Fruit fly (Drosophila melanogaster) whole organism, embryonic: Measurements from ENCODE around the gene tomb.

Experiments used
- ATbp ChIP-seq: fragments of 200-800 bp; sonication (Bioruptor generic); optimal IDR thresholded peaks from 2 replicates; lab custom pipeline; 2017; ENCODE audit warnings: missing biosample characterization, mild to moderate bottlenecking, missing genetic modification characterization, missing genetic modification reagents
- BEAF-32 ChIP-seq: fragments of 200-800 bp; sonication (Bioruptor generic); optimal IDR thresholded peaks from 3 replicates; lab custom pipeline; 2017; ENCODE audit warnings: missing biosample characterization, missing genetic modification characterization, mild to moderate bottlenecking, moderate library complexity, missing genetic modification reagents
- Bgb ChIP-seq: fragments of 200-800 bp; sonication (Bioruptor generic); IDR thresholded peaks from 2 replicates; pipeline ENCODE4 v1.3.6; 2022; ENCODE audit warnings: missing biosample characterization, missing genetic modification characterization; ENCODE audit not compliant: partially characterized antibody
- Blimp-1 ChIP-seq: fragments of 200-800 bp; sonication (Bioruptor generic); optimal IDR thresholded peaks from 3 replicates; lab custom pipeline; 2018; ENCODE audit warnings: missing biosample characterization, missing genetic modification characterization, mild to moderate bottlenecking, moderate library complexity, missing genetic modification reagents
- CG10147 ChIP-seq: fragments of 200-800 bp; sonication (Bioruptor generic); optimal IDR thresholded peaks from 2 replicates; lab custom pipeline; 2019; ENCODE audit warnings: missing biosample characterization, mild to moderate bottlenecking, missing genetic modification characterization, moderate library complexity
- CG11695 ChIP-seq: fragments of 200-800 bp; sonication (Bioruptor generic); IDR thresholded peaks from 3 replicates; pipeline ENCODE4 v1.3.6; 2022; ENCODE audit warnings: missing biosample characterization, missing genetic modification characterization
- CG13287 ChIP-seq: fragments of 200-800 bp; sonication (Bioruptor generic); IDR thresholded peaks from 2 replicates; pipeline ENCODE4 v1.3.6; 2022; ENCODE audit warnings: missing biosample characterization, missing genetic modification characterization; ENCODE audit not compliant: partially characterized antibody
- CG14441 ChIP-seq: fragments of 200-800 bp; sonication (Bioruptor generic); IDR thresholded peaks from 2 replicates; pipeline ENCODE4 v1.3.6; 2022; ENCODE audit warnings: missing biosample characterization, missing genetic modification characterization
- CG14710 ChIP-seq: fragments of 200-800 bp; sonication (Bioruptor generic); optimal IDR thresholded peaks from 3 replicates; lab custom pipeline; 2019; ENCODE audit warnings: missing biosample characterization, mild to moderate bottlenecking, missing genetic modification characterization, moderate library complexity
- CG2116 ChIP-seq: fragments of 200-800 bp; sonication (Bioruptor generic); optimal IDR thresholded peaks from 3 replicates; lab custom pipeline; 2018; ENCODE audit warnings: missing biosample characterization, mild to moderate bottlenecking, missing genetic modification characterization
- CG33213 ChIP-seq: fragments of 200-800 bp; sonication (Bioruptor generic); optimal IDR thresholded peaks from 3 replicates; lab custom pipeline; 2016; ENCODE audit warnings: missing biosample characterization, missing genetic modification characterization
- CG34224 ChIP-seq: fragments of 200-800 bp; sonication (Bioruptor generic); IDR thresholded peaks from 3 replicates; pipeline ENCODE4 v1.3.6; 2022; ENCODE audit warnings: missing biosample characterization, missing genetic modification characterization; ENCODE audit not compliant: partially characterized antibody
- CG6765 ChIP-seq: fragments of 200-800 bp; sonication (Bioruptor generic); optimal IDR thresholded peaks from 3 replicates; lab custom pipeline; 2017; ENCODE audit warnings: missing biosample characterization, mild to moderate bottlenecking, missing genetic modification characterization
- CG6791 ChIP-seq: fragments of 200-800 bp; sonication (Bioruptor generic); IDR thresholded peaks from 3 replicates; pipeline ENCODE4 v1.3.6; 2022; ENCODE audit warnings: missing biosample characterization, missing genetic modification characterization; ENCODE audit not compliant: partially characterized antibody
- CG7928 ChIP-seq: fragments of 200-800 bp; sonication (Bioruptor generic); optimal IDR thresholded peaks from 2 replicates; lab custom pipeline; 2017; ENCODE audit warnings: missing biosample characterization, mild to moderate bottlenecking, missing genetic modification characterization
- CG7963 ChIP-seq: fragments of 200-800 bp; sonication (Bioruptor generic); IDR thresholded peaks from 3 replicates; pipeline ENCODE4 v1.3.6; 2022; ENCODE audit warnings: missing biosample characterization, missing genetic modification characterization; ENCODE audit not compliant: partially characterized antibody
- Dll ChIP-seq: fragments of 200-800 bp; sonication (Bioruptor generic); IDR thresholded peaks from 4 replicates; pipeline ENCODE4 v1.3.6; 2022; ENCODE audit warnings: missing biosample characterization, missing genetic modification characterization; ENCODE audit not compliant: partially characterized antibody
- Doc3 ChIP-seq: fragments of 200-800 bp; sonication (Bioruptor generic); IDR thresholded peaks from 3 replicates; pipeline ENCODE4 v1.3.6; 2022; ENCODE audit warnings: missing biosample characterization, missing genetic modification characterization; ENCODE audit not compliant: partially characterized antibody
- Dp ChIP-seq: fragments of 200-800 bp; sonication (Bioruptor generic); optimal IDR thresholded peaks from 2 replicates; lab custom pipeline; 2018; ENCODE audit warnings: missing biosample characterization, mild to moderate bottlenecking, missing genetic modification characterization, moderate library complexity
- E2f2 ChIP-seq: fragments of 200-800 bp; sonication (Bioruptor generic); IDR thresholded peaks from 2 replicates; pipeline ENCODE4 v1.3.6; 2022; ENCODE audit warnings: missing biosample characterization, missing genetic modification characterization
- HLH4C ChIP-seq: fragments of 200-800 bp; sonication (Bioruptor generic); IDR thresholded peaks from 3 replicates; pipeline ENCODE4 v1.3.6; 2022; ENCODE audit warnings: missing biosample characterization, missing genetic modification characterization; ENCODE audit not compliant: partially characterized antibody
- Hr3 ChIP-seq: fragments of 200-800 bp; sonication (Bioruptor generic); optimal IDR thresholded peaks from 3 replicates; lab custom pipeline; 2016; ENCODE audit warnings: missing biosample characterization, missing genetic modification characterization
- MBD-R2 ChIP-seq: fragments of 200-800 bp; sonication (Bioruptor generic); IDR thresholded peaks from 2 replicates; pipeline ENCODE4 v1.3.6; 2022; ENCODE audit warnings: missing biosample characterization, missing genetic modification characterization
- Pdp1 ChIP-seq, 2 experiments: fragments of 200-800 bp; sonication (Bioruptor generic); optimal IDR thresholded peaks; 3 replicates each; lab custom pipeline; 2016; ENCODE audit warnings: missing biosample characterization in 2 of 2, missing genetic modification characterization in 2 of 2, mild to moderate bottlenecking in 1 of 2, moderate library complexity in 1 of 2
- Scr ChIP-seq: fragments of 200-800 bp; sonication (Bioruptor generic); IDR thresholded peaks from 2 replicates; pipeline ENCODE4 v1.3.6; 2022; ENCODE audit warnings: missing biosample characterization, missing genetic modification characterization; ENCODE audit not compliant: partially characterized antibody
- Usf ChIP-seq: fragments of 200-800 bp; sonication (Bioruptor generic); optimal IDR thresholded peaks from 2 replicates; lab custom pipeline; 2017; ENCODE audit warnings: missing genotype, missing biosample characterization, missing genetic modification characterization
- ato ChIP-seq: fragments of 200-800 bp; sonication (Bioruptor generic); IDR thresholded peaks from 2 replicates; pipeline ENCODE4 v1.3.6; 2022; ENCODE audit warnings: missing biosample characterization, missing genetic modification characterization; ENCODE audit not compliant: partially characterized antibody
- bbx ChIP-seq: fragments of 200-800 bp; sonication (Bioruptor generic); IDR thresholded peaks from 2 replicates; pipeline ENCODE4 v1.3.6; 2022; ENCODE audit warnings: missing biosample characterization, missing genetic modification characterization; ENCODE audit not compliant: partially characterized antibody
- chinmo ChIP-seq: fragments of 200-800 bp; sonication (Bioruptor generic); IDR thresholded peaks from 4 replicates; pipeline ENCODE4 v1.3.6; 2022; ENCODE audit warnings: missing biosample characterization, missing genetic modification characterization; ENCODE audit not compliant: partially characterized antibody
- crp ChIP-seq, 2 experiments: fragments of 200-800 bp; sonication (Bioruptor generic); optimal IDR thresholded peaks; 2 replicates in 1 of 2; 3 replicates in 1 of 2; lab custom pipeline; 2017; ENCODE audit warnings: missing biosample characterization in 2 of 2, missing genetic modification characterization in 2 of 2, mild to moderate bottlenecking in 1 of 2, moderate library complexity in 1 of 2
- ham ChIP-seq: fragments of 200-800 bp; sonication (Bioruptor generic); IDR thresholded peaks from 2 replicates; pipeline ENCODE4 v1.3.6; 2022; ENCODE audit warnings: missing biosample characterization, missing genetic modification characterization
- hbn ChIP-seq: fragments of 200-800 bp; sonication (Bioruptor generic); IDR thresholded peaks from 2 replicates; pipeline ENCODE4 v1.3.6; 2022; ENCODE audit warnings: missing biosample characterization, missing genetic modification characterization; ENCODE audit not compliant: partially characterized antibody
- nerfin-2 ChIP-seq: fragments of 200-800 bp; sonication (Bioruptor generic); IDR thresholded peaks from 2 replicates; pipeline ENCODE4 v1.3.6; 2022; ENCODE audit warnings: missing biosample characterization, missing genetic modification characterization; ENCODE audit not compliant: partially characterized antibody
- pzg ChIP-seq: fragments of 200-800 bp; sonication (Bioruptor generic); optimal IDR thresholded peaks from 3 replicates; lab custom pipeline; 2018; ENCODE audit warnings: missing biosample characterization, mild to moderate bottlenecking, missing genetic modification characterization, moderate library complexity
- sna ChIP-seq: fragments of 200-800 bp; sonication (Bioruptor generic); IDR thresholded peaks from 2 replicates; pipeline ENCODE4 v1.3.6; 2022; ENCODE audit warnings: missing biosample characterization, missing genetic modification characterization; ENCODE audit not compliant: partially characterized antibody
- ssp ChIP-seq: fragments of 200-800 bp; sonication (Bioruptor generic); IDR thresholded peaks from 2 replicates; pipeline ENCODE4 v1.3.6; 2022; ENCODE audit warnings: missing biosample characterization, missing genetic modification characterization
- stwl ChIP-seq: fragments of 200-800 bp; sonication (Bioruptor generic); optimal IDR thresholded peaks from 3 replicates; lab custom pipeline; 2018; ENCODE audit warnings: missing biosample characterization, mild to moderate bottlenecking, missing genetic modification characterization, moderate library complexity
- tna ChIP-seq: fragments of 200-800 bp; sonication (Bioruptor generic); IDR thresholded peaks from 2 replicates; pipeline ENCODE4 v1.3.6; 2022; ENCODE audit warnings: missing biosample characterization, missing genetic modification characterization; ENCODE audit not compliant: partially characterized antibody
- unc-4 ChIP-seq: fragments of 200-800 bp; sonication (Bioruptor generic); IDR thresholded peaks from 2 replicates; pipeline ENCODE4 v1.3.6; 2022; ENCODE audit warnings: missing biosample characterization, missing genetic modification characterization; ENCODE audit not compliant: partially characterized antibody
- unpg ChIP-seq: fragments of 200-800 bp; sonication (Bioruptor generic); optimal IDR thresholded peaks from 3 replicates; lab custom pipeline; 2018; ENCODE audit warnings: missing biosample characterization, mild to moderate bottlenecking, missing genetic modification characterization, moderate library complexity
- vnd ChIP-seq: fragments of 200-800 bp; sonication (Bioruptor generic); IDR thresholded peaks from 3 replicates; pipeline ENCODE4 v1.3.6; 2022; ENCODE audit warnings: missing biosample characterization, missing genetic modification characterization; ENCODE audit not compliant: partially characterized antibody
- wor ChIP-seq: fragments of 200-800 bp; sonication (Bioruptor generic); IDR thresholded peaks from 2 replicates; pipeline ENCODE4 v1.3.6; 2022; ENCODE audit warnings: missing biosample characterization, missing genetic modification characterization
- zen ChIP-seq: fragments of 200-800 bp; sonication (Bioruptor generic); optimal IDR thresholded peaks from 3 replicates; lab custom pipeline; 2018; ENCODE audit warnings: missing biosample characterization, mild to moderate bottlenecking, missing genetic modification characterization, moderate library complexity

The tomb gene

DNA sequence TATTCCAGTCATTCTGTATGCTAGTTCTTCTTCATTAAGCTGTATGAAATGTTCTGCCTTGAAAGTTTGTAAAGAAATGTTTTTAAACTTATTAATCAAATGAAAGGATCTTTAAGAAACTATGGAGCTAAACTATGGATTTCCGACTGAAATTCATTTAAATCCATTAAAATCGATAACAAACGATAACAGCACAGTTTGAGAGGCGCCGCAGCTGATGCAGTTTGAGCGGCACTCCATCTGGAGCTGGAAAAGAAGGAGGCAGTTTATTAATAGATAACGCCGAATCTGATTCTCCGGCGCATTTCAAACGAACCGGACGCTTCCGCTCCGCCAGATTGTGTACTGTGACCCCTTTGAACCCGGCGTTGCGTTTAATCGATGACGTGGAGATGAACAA lies 8.7 kb downstream of the tomb start, which contains the start of gene CG31915 (continued):
- TF ChIP-seq vnd (GFP tag; lab: Robert Waterston, UW) = peak; percentile 73; the same call in 2 of the 3 replicates

DNA sequence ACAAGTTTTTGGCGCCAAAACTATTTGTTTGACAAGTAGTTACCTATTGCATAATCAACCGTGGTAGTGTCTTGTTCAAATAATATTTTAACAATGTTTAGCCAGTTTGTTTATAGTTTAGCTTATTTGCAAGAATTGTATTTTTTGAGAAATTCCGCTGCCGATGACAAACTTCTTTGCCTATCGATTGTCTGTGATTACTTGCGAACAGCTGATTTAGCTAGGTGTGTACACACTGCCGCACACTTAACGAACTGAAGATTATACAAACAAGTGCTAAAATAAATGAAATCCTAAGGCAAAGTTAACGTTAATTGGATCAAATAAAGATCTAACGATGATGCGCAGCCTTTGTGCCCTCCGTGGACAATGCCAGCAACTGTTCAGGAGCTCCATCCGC lies 9.8 kb downstream of the tomb start, which contains the start of gene Cox11:
TSS of gene Cox11 (plus strand) at position 220 of the 400 bp plus-strand sequence.
- no peak for TF ChIP-seq Blimp-1 (GFP tag; lab: Kevin White, UChicago)
- TF ChIP-seq ato (GFP tag; lab: Robert Waterston, UW) = 0 out of 2 replicates have a peak, but pooled peaks have one; percentile 21
- TF ChIP-seq Pdp1 (GFP tag; optimal IDR thresholded peaks at IDR 0.05; lab: Kevin White, UChicago) = peak in 1 of 2 experiments; percentile 58
- TF ChIP-seq Scr (GFP tag; lab: Robert Waterston, UW) = peak; percentile 59
- TF ChIP-seq CG14710 (tag; lab: Kevin White, UChicago) = peak; percentile 99
- peak; percentile 53; the same call in 2 of the 3 replicates for TF ChIP-seq CG7963 (GFP tag; lab: Robert Waterston, UW)
- no peak for TF ChIP-seq wor
- TF ChIP-seq sna = peak; percentile 54; the same call in 1 of the 2 replicates
- no peak for TF ChIP-seq CG33213 (GFP tag; lab: Kevin White, UChicago)
- peak; percentile 27; the same call in 1 of the 2 replicates for TF ChIP-seq hbn (GFP tag; lab: Robert Waterston, UW)
- no peak for TF ChIP-seq CG11695 (GFP tag; lab: Robert Waterston, UW)
- peak; percentile 71 for TF ChIP-seq Dp
- peak; percentile 69; the same call in 1 of the 3 replicates for TF ChIP-seq CG6791
- no peak for TF ChIP-seq ham (GFP tag; lab: Robert Waterston, UW)
- TF ChIP-seq stwl (tag; lab: Kevin White, UChicago) = peak; percentile 18
- TF ChIP-seq vnd (GFP tag; lab: Robert Waterston, UW) = 0 out of 3 replicates have a peak, but pooled peaks have one; percentile 44
- peak; percentile 25 for TF ChIP-seq zen (tag; lab: Kevin White, UChicago)
- TF ChIP-seq nerfin-2 = peak; percentile 45; the same call in 1 of the 2 replicates
- peak; percentile 64; the same call in 1 of the 2 replicates for TF ChIP-seq tna (GFP tag; lab: Robert Waterston, UW)
- no peak for TF ChIP-seq unpg (GFP tag; lab: Kevin White, UChicago)
- TF ChIP-seq pzg = peak; percentile 35
- TF ChIP-seq CG7928 (GFP tag; lab: Kevin White, UChicago) = no peak
- TF ChIP-seq Doc3 (GFP tag; lab: Robert Waterston, UW) = 0 out of 3 replicates have a peak, but pooled peaks have one; percentile 20
- TF ChIP-seq E2f2 = peak; percentile 87
- no peak for TF ChIP-seq Hr3
- TF ChIP-seq bbx (GFP tag; lab: Robert Waterston, UW) = peak; percentile 73
- 0 out of 4 replicates have a peak, but pooled peaks have one; percentile 43 for TF ChIP-seq chinmo (GFP tag; lab: Robert Waterston, UW)
- TF ChIP-seq CG34224 = peak; percentile 61; the same call in 1 of the 3 replicates
- no peak for TF ChIP-seq CG10147
- peak; percentile 74 for TF ChIP-seq MBD-R2 (GFP tag; lab: Robert Waterston, UW)
- TF ChIP-seq ATbp (GFP tag; lab: Kevin White, UChicago) = no peak
- TF ChIP-seq CG14441 = no peak
- peak; percentile 23 for TF ChIP-seq CG2116
- TF ChIP-seq Bgb (GFP tag; lab: Robert Waterston, UW) = peak; percentile 34; the same call in 1 of the 2 replicates
- TF ChIP-seq ssp (GFP tag; lab: Robert Waterston, UW) = no peak
- TF ChIP-seq BEAF-32 (GFP tag; lab: Kevin White, UChicago) = peak; percentile 27
- TF ChIP-seq unc-4 (GFP tag; lab: Robert Waterston, UW) = peak; percentile 46; the same call in 1 of the 2 replicates
- no peak for TF ChIP-seq Usf (GFP tag; lab: Kevin White, UChicago)
- peak in 1 of 2 experiments; percentile 88 for TF ChIP-seq crp (GFP tag; optimal IDR thresholded peaks at IDR 0.05; lab: Kevin White, UChicago)
- TF ChIP-seq Dll (GFP tag; lab: Robert Waterston, UW) = peak; percentile 44; the same call in 2 of the 4 replicates
- peak; percentile 51 for TF ChIP-seq CG13287 (GFP tag; lab: Robert Waterston, UW)
- TF ChIP-seq HLH4C (GFP tag; lab: Robert Waterston, UW) = peak; percentile 77
- TF ChIP-seq CG6765 = no peak
